Fruit fly (Drosophila melanogaster): ENCODE results near the gene CG43084.
A peak's percentile ranks its signal among the peaks of the same experiment; 100 is the strongest.

CG43084 gene

DNA sequence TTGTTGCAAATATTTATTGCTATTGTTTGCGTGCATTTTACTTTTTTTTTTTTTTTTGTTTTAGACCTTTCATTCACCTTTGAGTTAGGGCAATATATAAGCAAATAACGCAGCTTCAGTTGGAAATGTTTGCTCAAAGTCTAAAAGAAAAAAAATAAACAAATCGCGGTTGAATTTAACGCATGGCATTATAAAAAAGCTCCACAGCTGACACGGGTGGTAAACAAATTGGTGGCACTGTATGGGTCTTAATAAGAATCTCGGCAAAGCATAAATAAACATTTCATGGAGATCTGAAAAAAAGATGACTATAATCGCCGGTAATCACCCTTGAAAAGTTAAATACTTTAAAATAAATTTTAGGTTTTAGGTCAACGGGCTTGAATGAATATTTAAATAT lies 43.8 kb downstream of the CG43084 start (continued):
- TF ChIP-seq CG1602 (GFP tag; optimal IDR thresholded peaks at IDR 0.05) (no peak), NC2α (GFP tag; optimal IDR thresholded peaks at IDR 0.05) (no peak), HLH3B (GFP tag; IDR thresholded peaks at IDR 0.05) (no peak), Lhr (GFP tag; optimal IDR thresholded peaks at IDR 0.05) (no peak), nmo (GFP tag; optimal IDR thresholded peaks at IDR 0.05) (no peak), Dp (GFP tag; optimal IDR thresholded peaks at IDR 0.05) (no peak), Taf1 (GFP tag; IDR thresholded peaks at IDR 0.05) (no peak), Dad (GFP tag; optimal IDR thresholded peaks at IDR 0.05) (no peak), MBD-R2 (GFP tag; IDR thresholded peaks at IDR 0.05) (no peak), tin (GFP tag; optimal IDR thresholded peaks at IDR 0.05) (no peak), Hr39 (optimal IDR thresholded peaks at IDR 0.05) (no peak), bowl (GFP tag; IDR thresholded peaks at IDR 0.05) (no peak), Trl (optimal IDR thresholded peaks at IDR 0.05) (no peak), Trl (GFP tag; optimal IDR thresholded peaks at IDR 0.05) (no peak), Nf-YA (GFP tag; IDR thresholded peaks at IDR 0.05) (no peak), wor (GFP tag; IDR thresholded peaks at IDR 0.05) (no peak), CG9215 (GFP tag; IDR thresholded peaks at IDR 0.05) (no peak), CG12071 (GFP tag; optimal IDR thresholded peaks at IDR 0.05) (no peak), chm (GFP tag; IDR thresholded peaks at IDR 0.05) (no peak), Oaz (GFP tag; IDR thresholded peaks at IDR 0.05) (no peak), CG9876 (GFP tag; optimal IDR thresholded peaks at IDR 0.05) (no peak), Med (GFP tag) (peak; percentile 59), Rx (GFP tag; IDR thresholded peaks at IDR 0.05) (no peak), CG12104 (GFP tag; optimal IDR thresholded peaks at IDR 0.05) (no peak), CG30431 (GFP tag; optimal IDR thresholded peaks at IDR 0.05) (no peak), dati (GFP tag; IDR thresholded peaks at IDR 0.05) (no peak), CG12744 (GFP tag; optimal IDR thresholded peaks at IDR 0.05) (no peak), Drgx (GFP tag; IDR thresholded peaks at IDR 0.05) (no peak), CG9932 (GFP tag; IDR thresholded peaks at IDR 0.05) (no peak), Hmx (GFP tag; optimal IDR thresholded peaks at IDR 0.05) (no peak), CG5180 (GFP tag; optimal IDR thresholded peaks at IDR 0.05) (no peak), yki (optimal IDR thresholded peaks at IDR 0.05) (no peak), otp (GFP tag; IDR thresholded peaks at IDR 0.05) (0 out of 3 replicates have a peak, but pooled peaks have one; percentile 43), CG17612 (GFP tag; IDR thresholded peaks at IDR 0.05) (no peak), inv (GFP tag; IDR thresholded peaks at IDR 0.05; ENCODE audit: partially characterized antibody) (no peak), Aef1 (GFP tag; IDR thresholded peaks at IDR 0.05) (no peak), slbo (GFP tag; IDR thresholded peaks at IDR 0.05) (no peak), crp (GFP tag; optimal IDR thresholded peaks at IDR 0.05) (no peak), her (GFP tag; optimal IDR thresholded peaks at IDR 0.05) (no peak), mirr (GFP tag; optimal IDR thresholded peaks at IDR 0.05) (no peak), sd (tag; optimal IDR thresholded peaks at IDR 0.05) (peak; percentile 19), CG8281 (tag; optimal IDR thresholded peaks at IDR 0.05) (peak; percentile 7), Sox102F (GFP tag; optimal IDR thresholded peaks at IDR 0.05) (peak; percentile 4), stc (GFP tag; IDR thresholded peaks at IDR 0.05) (no peak), Fer3 (tag; optimal IDR thresholded peaks at IDR 0.05) (no peak), pan (optimal IDR thresholded peaks at IDR 0.05) (no peak), pan (GFP tag; optimal IDR thresholded peaks at IDR 0.05 in 1 of 2, IDR thresholded peaks at IDR 0.05 in 1 of 2) (no peak), CG11723 (GFP tag; optimal IDR thresholded peaks at IDR 0.05) (no peak), ci (GFP tag; IDR thresholded peaks at IDR 0.05) (no peak), CG10274 (GFP tag; optimal IDR thresholded peaks at IDR 0.05) (no peak), esg (GFP tag; conservative IDR thresholded peaks at IDR 0.05) (no peak), ssp (GFP tag; IDR thresholded peaks at IDR 0.05) (no peak), CG4424 (GFP tag; optimal IDR thresholded peaks at IDR 0.05) (no peak), Atf6 (GFP tag; IDR thresholded peaks at IDR 0.05) (no peak), CG6272 (GFP tag; IDR thresholded peaks at IDR 0.05) (no peak)

Data from whole organism, embryonic.